Worm (Caenorhabditis elegans): ENCODE results near the gene gldi-9.

- TF ChIP-seq T23F11.4 (GFP tag; optimal IDR thresholded peaks at IDR 0.05) (no peak), ama-1 (optimal IDR thresholded peaks at IDR 0.05) (no peak), lin-11 (tag; optimal IDR thresholded peaks at IDR 0.05) (no peak), fkh-10 (GFP tag; optimal IDR thresholded peaks at IDR 0.05) (no peak), ceh-6 (GFP tag; optimal IDR thresholded peaks at IDR 0.05) (no peak), ceh-9 (tag; optimal IDR thresholded peaks at IDR 0.05) (no peak), dmd-4 (tag; optimal IDR thresholded peaks at IDR 0.05; ENCODE audit: borderline replicate concordance) (no peak), unc-42 (tag; optimal IDR thresholded peaks at IDR 0.05) (no peak), mec-3 (tag; optimal IDR thresholded peaks at IDR 0.05; ENCODE audit: borderline replicate concordance) (no peak), hlh-30 (tag; optimal IDR thresholded peaks at IDR 0.05; ENCODE audit: insufficient read depth) (no peak), unc-86 (tag; optimal IDR thresholded peaks at IDR 0.05) (no peak), pha-4 (tag; optimal IDR thresholded peaks at IDR 0.05) (no peak)
Measured at ce11 chrIII:2746553-2746952, 9.6 kb downstream of the gldi-9 start, which contains the start of gene Y71H2AM.14.

Measured in whole organism, late embryonic.